Worm (Caenorhabditis elegans) whole organism, young adult: ENCODE data around the gene C39D10.1.

Experiments
- B0019.2 ChIP-seq: fragments of 200-800 bp; sonication (Bioruptor generic); conservative IDR thresholded peaks from 2 replicates; pipeline ENCODE4 v1.3.6; 2022; ENCODE audit warnings: missing genetic modification reagents, missing genetic modification characterization, missing compliant biosample characterization
- B0336.3 ChIP-seq: fragments of 200-800 bp; sonication (Bioruptor generic); IDR thresholded peaks from 2 replicates; pipeline ENCODE4 v1.3.6; 2022; ENCODE audit warnings: missing genetic modification characterization, missing compliant biosample characterization
- C17E4.6 ChIP-seq: fragments of 200-800 bp; sonication (Bioruptor generic); IDR thresholded peaks from 2 replicates; pipeline ENCODE4 v1.3.6; 2022; ENCODE audit warnings: missing genetic modification reagents, missing genetic modification characterization, missing compliant biosample characterization
- F22D6.2 ChIP-seq: sonication (generic microtip); optimal IDR thresholded peaks from 2 replicates; lab custom pipeline; 2016; ENCODE audit warnings: mild to moderate bottlenecking, missing genetic modification characterization, missing compliant biosample characterization
- F23B12.7 ChIP-seq: sonication (generic microtip); optimal IDR thresholded peaks from 2 replicates; lab custom pipeline; 2017; ENCODE audit warnings: missing genetic modification characterization, mild to moderate bottlenecking, missing compliant biosample characterization, antibody characterized with exemption, moderate library complexity; ENCODE audit not compliant: insufficient read depth
- F33H1.4 ChIP-seq: fragments of 200-800 bp; sonication (Bioruptor generic); IDR thresholded peaks from 2 replicates; pipeline ENCODE4 v1.3.6; 2022; ENCODE audit warnings: missing genetic modification reagents, missing genetic modification characterization, missing compliant biosample characterization
- F37B4.10 ChIP-seq: fragments of 200-800 bp; sonication (Bioruptor generic); IDR thresholded peaks from 2 replicates; pipeline ENCODE4 v1.3.6; 2022; ENCODE audit warnings: missing genetic modification characterization, missing compliant biosample characterization
- F57A8.1 ChIP-seq: fragments of 200-800 bp; sonication (Bioruptor generic); optimal IDR thresholded peaks from 2 replicates; lab custom pipeline; 2018; ENCODE audit warnings: mild to moderate bottlenecking, missing genetic modification characterization, moderate library complexity, missing compliant biosample characterization
- Y53F4B.3 ChIP-seq: fragments of 200-800 bp; sonication (Bioruptor generic); IDR thresholded peaks from 2 replicates; pipeline ENCODE4 v1.3.6; 2022; ENCODE audit warnings: missing genetic modification reagents, missing genetic modification characterization, missing compliant biosample characterization
- Y53G8AR.9 ChIP-seq: fragments of 200-800 bp; sonication (Bioruptor generic); conservative IDR thresholded peaks from 2 replicates; pipeline ENCODE4 v1.3.6; 2022; ENCODE audit warnings: missing genetic modification reagents, missing genetic modification characterization, missing compliant biosample characterization
- Y67H2A.10 ChIP-seq: fragments of 200-800 bp; sonication (Bioruptor generic); conservative IDR thresholded peaks from 2 replicates; pipeline ENCODE4 v1.3.6; 2022; ENCODE audit warnings: missing genetic modification reagents, missing genetic modification characterization, missing compliant biosample characterization
- ZK185.1 ChIP-seq: sonication (generic microtip); optimal IDR thresholded peaks from 2 replicates; lab custom pipeline; 2016; ENCODE audit warnings: mild to moderate bottlenecking, missing genetic modification characterization, missing compliant biosample characterization; ENCODE audit not compliant: poor library complexity, severe bottlenecking
- aptf-3 ChIP-seq: fragments of 200-800 bp; sonication (Bioruptor generic); IDR thresholded peaks from 2 replicates; pipeline ENCODE4 v1.3.6; 2022; ENCODE audit warnings: missing genetic modification characterization, missing compliant biosample characterization
- atf-7 ChIP-seq: sonication (generic microtip); optimal IDR thresholded peaks from 2 replicates; lab custom pipeline; 2017; ENCODE audit warnings: mild to moderate bottlenecking, missing genetic modification characterization, missing compliant biosample characterization
- bed-1 ChIP-seq: fragments of 200-800 bp; sonication (Bioruptor generic); IDR thresholded peaks from 2 replicates; pipeline ENCODE4 v1.3.6; 2022; ENCODE audit warnings: missing genetic modification reagents, missing genetic modification characterization, missing compliant biosample characterization
- ceh-79 ChIP-seq: sonication (generic microtip); optimal IDR thresholded peaks from 2 replicates; lab custom pipeline; 2017; ENCODE audit warnings: mild to moderate bottlenecking, missing genetic modification characterization, missing compliant biosample characterization
- chd-7 ChIP-seq: sonication (generic microtip); optimal IDR thresholded peaks from 2 replicates; lab custom pipeline; 2016; ENCODE audit warnings: mild to moderate bottlenecking, missing genetic modification characterization, moderate library complexity, missing compliant biosample characterization
- die-1 ChIP-seq: sonication (generic microtip); optimal IDR thresholded peaks from 2 replicates; lab custom pipeline; 2016; ENCODE audit warnings: missing genotype, mild to moderate bottlenecking, missing genetic modification characterization, missing compliant biosample characterization
- dpl-1 ChIP-seq: fragments of 150-350 bp; optimal IDR thresholded peaks from 2 replicates; lab custom pipeline; 2014; ENCODE audit warnings: missing biosample characterization, missing genetic modification reagents, missing genetic modification characterization
- egl-18 ChIP-seq: fragments of 200-800 bp; sonication (Bioruptor generic); IDR thresholded peaks from 2 replicates; pipeline ENCODE4 v1.3.6; 2022; ENCODE audit warnings: missing genetic modification reagents, missing genetic modification characterization, missing compliant biosample characterization
- hlh-26 ChIP-seq: fragments of 200-800 bp; sonication (Bioruptor generic); conservative IDR thresholded peaks from 2 replicates; pipeline ENCODE4 v1.3.6; 2022; ENCODE audit warnings: missing genetic modification reagents, missing genetic modification characterization, missing compliant biosample characterization
- hmg-20 ChIP-seq: fragments of 200-800 bp; sonication (Bioruptor generic); IDR thresholded peaks from 2 replicates; pipeline ENCODE4 v1.3.6; 2022; ENCODE audit warnings: missing genetic modification reagents, missing genetic modification characterization, missing compliant biosample characterization
- hsf-1 ChIP-seq: fragments of 200-800 bp; sonication (Bioruptor generic); IDR thresholded peaks from 2 replicates; pipeline ENCODE4 v1.3.6; 2022; ENCODE audit warnings: missing genetic modification reagents, missing genetic modification characterization, missing compliant biosample characterization
- lag-1 ChIP-seq: fragments of 200-800 bp; sonication (Bioruptor generic); IDR thresholded peaks from 2 replicates; pipeline ENCODE4 v1.3.6; 2022; ENCODE audit warnings: missing genetic modification reagents, missing genetic modification characterization, missing compliant biosample characterization
- lin-26 ChIP-seq: fragments of 200-800 bp; sonication (Bioruptor generic); IDR thresholded peaks from 2 replicates; pipeline ENCODE4 v1.3.6; 2022; ENCODE audit warnings: missing genetic modification reagents, missing genetic modification characterization, missing compliant biosample characterization
- lin-40 ChIP-seq: sonication (generic microtip); optimal IDR thresholded peaks from 2 replicates; lab custom pipeline; 2016; ENCODE audit warnings: missing genetic modification characterization, mild to moderate bottlenecking, missing compliant biosample characterization, missing genotype, missing genetic modification reagents
- lin-54 ChIP-seq: fragments of 200-800 bp; sonication (Bioruptor generic); optimal IDR thresholded peaks from 2 replicates; lab custom pipeline; 2018; ENCODE audit warnings: mild to moderate bottlenecking, missing genetic modification characterization, missing compliant biosample characterization
- lsy-27 ChIP-seq: sonication (generic microtip); optimal IDR thresholded peaks from 2 replicates; lab custom pipeline; 2017; ENCODE audit warnings: missing genetic modification characterization, mild to moderate bottlenecking, missing compliant biosample characterization, antibody characterized with exemption, missing genotype, borderline replicate concordance; ENCODE audit not compliant: insufficient read depth
- madf-3 ChIP-seq: fragments of 200-800 bp; sonication (Bioruptor generic); IDR thresholded peaks from 2 replicates; pipeline ENCODE4 v1.3.6; 2022; ENCODE audit warnings: missing genetic modification reagents, missing genetic modification characterization, missing compliant biosample characterization
- madf-6 ChIP-seq: fragments of 200-800 bp; sonication (Bioruptor generic); IDR thresholded peaks from 2 replicates; pipeline ENCODE4 v1.3.6; 2022; ENCODE audit warnings: missing genetic modification reagents, missing genetic modification characterization, missing compliant biosample characterization
- mes-4 ChIP-seq: sonication (generic microtip); optimal IDR thresholded peaks from 2 replicates; lab custom pipeline; 2016; ENCODE audit warnings: missing genotype, missing genetic modification characterization, missing compliant biosample characterization
- mxl-1 ChIP-seq: sonication (generic microtip); optimal IDR thresholded peaks from 2 replicates; lab custom pipeline; 2016; ENCODE audit warnings: missing genetic modification characterization, missing compliant biosample characterization
- nhr-27 ChIP-seq: fragments of 200-800 bp; sonication (Bioruptor generic); optimal IDR thresholded peaks from 2 replicates; lab custom pipeline; 2018; ENCODE audit warnings: mild to moderate bottlenecking, missing genetic modification characterization, moderate library complexity, missing compliant biosample characterization
- nhr-80 ChIP-seq: sonication (generic microtip); optimal IDR thresholded peaks from 2 replicates; lab custom pipeline; 2016; ENCODE audit warnings: missing genetic modification characterization, missing compliant biosample characterization
- pbrm-1 ChIP-seq: fragments of 200-800 bp; sonication (Bioruptor generic); IDR thresholded peaks from 2 replicates; pipeline ENCODE4 v1.3.6; 2022; ENCODE audit warnings: missing genetic modification reagents, missing genetic modification characterization, missing compliant biosample characterization
- sea-2 ChIP-seq: fragments of 200-800 bp; sonication (Bioruptor generic); IDR thresholded peaks from 2 replicates; pipeline ENCODE4 v1.3.6; 2022; ENCODE audit warnings: missing genetic modification characterization, missing compliant biosample characterization
- ztf-25 ChIP-seq: fragments of 200-800 bp; sonication (Bioruptor generic); IDR thresholded peaks from 2 replicates; pipeline ENCODE4 v1.3.6; 2022; ENCODE audit warnings: missing genetic modification reagents, missing genetic modification characterization, missing compliant biosample characterization
- ztf-26 ChIP-seq: sonication (generic microtip); optimal IDR thresholded peaks from 2 replicates; lab custom pipeline; 2017; ENCODE audit warnings: missing genetic modification characterization, missing compliant biosample characterization
- ztf-6 ChIP-seq: fragments of 200-800 bp; sonication (Bioruptor generic); IDR thresholded peaks from 2 replicates; pipeline ENCODE4 v1.3.6; 2022; ENCODE audit warnings: missing genetic modification reagents, missing genetic modification characterization, missing compliant biosample characterization

Gene C39D10.1

DNA sequence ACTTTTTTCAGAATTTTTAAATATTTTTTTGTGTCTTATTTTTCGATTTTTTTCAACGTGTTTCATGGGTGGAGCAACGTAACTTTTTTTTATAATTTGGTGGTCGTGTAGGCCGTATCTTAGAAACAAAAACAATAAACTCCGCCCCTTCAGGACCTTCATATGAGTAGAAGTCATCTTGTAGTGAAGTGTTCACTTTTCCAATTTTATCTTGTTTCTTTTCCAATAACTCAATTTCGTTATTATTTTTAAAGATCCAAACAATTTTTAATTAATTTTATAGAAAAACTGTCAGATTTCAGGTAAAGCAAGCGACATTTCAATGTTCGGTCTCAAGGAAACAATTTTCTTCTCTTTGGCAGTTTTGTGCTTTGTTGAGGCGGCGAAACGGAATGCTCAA is 17.8 kb upstream of the C39D10.1 start, which contains the start of gene C39D10.2:
Gene C39D10.2, plus strand, starts transcription at position 301 of the 400 bp plus-strand sequence.
- no peak for TF ChIP-seq mxl-1 (tag; lab: Kevin White, UChicago)
- TF ChIP-seq sea-2 (GFP tag; lab: Robert Waterston, UW), result no peak
- TF ChIP-seq lin-26 (GFP tag; lab: Robert Waterston, UW), result no peak
- no peak for TF ChIP-seq ZK185.1 (tag; lab: Kevin White, UChicago)
- no peak for TF ChIP-seq atf-7 (tag; lab: Kevin White, UChicago)
- TF ChIP-seq hsf-1 (GFP tag; lab: Robert Waterston, UW), result no peak
- no peak for TF ChIP-seq F23B12.7 (tag; lab: Kevin White, UChicago)
- TF ChIP-seq C17E4.6 (GFP tag; lab: Robert Waterston, UW), result no peak
- no peak for TF ChIP-seq madf-3 (GFP tag; lab: Robert Waterston, UW)
- no peak for TF ChIP-seq nhr-27
- TF ChIP-seq lag-1 (GFP tag; lab: Robert Waterston, UW), result no peak
- no peak for TF ChIP-seq B0019.2
- no peak for TF ChIP-seq pbrm-1
- TF ChIP-seq ztf-25 (GFP tag; lab: Robert Waterston, UW), result no peak
- no peak for TF ChIP-seq F37B4.10 (GFP tag; lab: Robert Waterston, UW)
- TF ChIP-seq F33H1.4, result no peak
- TF ChIP-seq F57A8.1 (GFP tag; lab: Kevin White, UChicago), result no peak

DNA sequence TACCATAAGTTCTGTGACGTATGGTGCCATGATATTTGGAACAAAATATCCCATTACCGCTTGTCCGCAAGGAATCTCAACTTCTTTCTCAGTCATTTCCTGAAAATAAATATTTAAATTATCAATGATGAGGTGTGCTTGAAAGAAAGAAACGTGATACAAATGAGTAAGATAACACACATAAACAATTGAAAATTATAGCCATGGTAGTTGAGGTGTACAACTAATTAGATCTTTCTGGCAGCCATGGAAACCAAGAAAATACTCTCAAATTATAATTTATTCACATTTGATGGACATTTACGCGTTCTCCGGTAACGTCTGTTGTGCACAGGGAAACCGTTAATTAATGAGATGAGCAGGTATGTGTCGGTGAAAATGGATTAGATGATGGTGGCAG is 14.5 kb upstream of the C39D10.1 start, which contains the start of gene C39D10.5:
Gene C39D10.5, minus strand, starts transcription at position 101 of the 400 bp plus-strand sequence.
- TF ChIP-seq lin-40 (tag; lab: Kevin White, UChicago) (no peak), chd-7 (tag; lab: Kevin White, UChicago) (no peak), madf-6 (GFP tag; lab: Robert Waterston, UW) (no peak), hmg-20 (GFP tag; lab: Robert Waterston, UW) (no peak), bed-1 (GFP tag; lab: Robert Waterston, UW) (no peak), ztf-6 (GFP tag; lab: Robert Waterston, UW) (no peak), Y53F4B.3 (GFP tag; lab: Robert Waterston, UW) (no peak), ceh-79 (tag; lab: Kevin White, UChicago) (no peak), lin-54 (no peak), hlh-26 (no peak), aptf-3 (no peak), Y53G8AR.9 (GFP tag; lab: Robert Waterston, UW) (no peak), ZK185.1 (tag; lab: Kevin White, UChicago) (no peak), mes-4 (tag; lab: Kevin White, UChicago) (no peak), die-1 (tag; lab: Kevin White, UChicago) (no peak)

DNA sequence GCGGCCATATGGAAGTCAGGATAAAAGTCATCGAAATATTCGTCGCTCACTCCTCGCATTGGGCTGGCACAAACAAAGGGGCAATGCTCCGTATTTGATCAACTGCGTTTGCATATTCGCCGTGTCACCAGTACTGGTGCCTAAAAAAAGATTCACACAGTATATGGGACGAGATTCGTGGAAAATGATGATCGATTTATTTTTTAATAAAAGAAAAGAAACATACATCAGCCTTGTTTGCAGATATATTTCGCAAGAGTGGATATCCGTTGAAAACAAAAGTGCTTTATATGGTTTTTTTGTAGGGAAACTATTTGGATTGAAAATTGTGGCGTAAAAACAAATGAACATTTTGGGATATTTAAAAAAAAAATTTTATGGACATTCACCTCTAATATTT is 9.1 kb upstream of the C39D10.1 start, which contains the start of gene latd-1:
Gene latd-1, minus strand, starts transcription at position 101 of the 400 bp plus-strand sequence.
- no peak for TF ChIP-seq B0336.3 (GFP tag; lab: Robert Waterston, UW)
- TF ChIP-seq nhr-80 (tag; lab: Kevin White, UChicago), result no peak
- no peak for TF ChIP-seq F22D6.2 (tag; lab: Kevin White, UChicago)
- TF ChIP-seq ztf-26 (tag; lab: Kevin White, UChicago), result no peak
- no peak for TF ChIP-seq lsy-27 (tag; lab: Kevin White, UChicago)
- no peak for TF ChIP-seq die-1 (tag; lab: Kevin White, UChicago)
- no peak for TF ChIP-seq egl-18 (GFP tag; lab: Robert Waterston, UW)
- no peak for TF ChIP-seq dpl-1 (GFP tag; lab: Kevin White, UChicago)
- TF ChIP-seq ztf-6 (GFP tag; lab: Robert Waterston, UW), result no peak
- TF ChIP-seq ztf-25 (GFP tag; lab: Robert Waterston, UW), result no peak
- no peak for TF ChIP-seq Y67H2A.10 (GFP tag; lab: Robert Waterston, UW)
- TF ChIP-seq F23B12.7 (tag; lab: Kevin White, UChicago), result no peak
